Fruit fly (Drosophila melanogaster) whole organism: ENCODE results near the gene CG4686.

Experiments used
- CG8478 ChIP-seq: fragments of >200 bp; optimal IDR thresholded peaks from 2 replicates; lab custom pipeline; 2018; ENCODE audit warnings: inconsistent platforms
- Dll ChIP-seq: fragments of >200 bp; optimal IDR thresholded peaks from 2 replicates; lab custom pipeline; 2017
- EcR ChIP-seq, 2 experiments: fragments of >200 bp; optimal IDR thresholded peaks; 2 replicates each; lab custom pipeline; 2017; ENCODE audit warnings: missing biosample characterization in 2 of 2, missing genetic modification characterization in 2 of 2, missing genetic modification reagents in 2 of 2
- pan ChIP-seq: fragments of >200 bp; optimal IDR thresholded peaks from 2 replicates; lab custom pipeline; 2017
- psq ChIP-seq: fragments of >200 bp; optimal IDR thresholded peaks from 2 replicates; lab custom pipeline; 2017
- usp ChIP-seq: fragments of >200 bp; optimal IDR thresholded peaks from 2 replicates; lab custom pipeline; 2017; ENCODE audit warnings: missing biosample characterization, missing genetic modification characterization, mixed read lengths

DNA sequence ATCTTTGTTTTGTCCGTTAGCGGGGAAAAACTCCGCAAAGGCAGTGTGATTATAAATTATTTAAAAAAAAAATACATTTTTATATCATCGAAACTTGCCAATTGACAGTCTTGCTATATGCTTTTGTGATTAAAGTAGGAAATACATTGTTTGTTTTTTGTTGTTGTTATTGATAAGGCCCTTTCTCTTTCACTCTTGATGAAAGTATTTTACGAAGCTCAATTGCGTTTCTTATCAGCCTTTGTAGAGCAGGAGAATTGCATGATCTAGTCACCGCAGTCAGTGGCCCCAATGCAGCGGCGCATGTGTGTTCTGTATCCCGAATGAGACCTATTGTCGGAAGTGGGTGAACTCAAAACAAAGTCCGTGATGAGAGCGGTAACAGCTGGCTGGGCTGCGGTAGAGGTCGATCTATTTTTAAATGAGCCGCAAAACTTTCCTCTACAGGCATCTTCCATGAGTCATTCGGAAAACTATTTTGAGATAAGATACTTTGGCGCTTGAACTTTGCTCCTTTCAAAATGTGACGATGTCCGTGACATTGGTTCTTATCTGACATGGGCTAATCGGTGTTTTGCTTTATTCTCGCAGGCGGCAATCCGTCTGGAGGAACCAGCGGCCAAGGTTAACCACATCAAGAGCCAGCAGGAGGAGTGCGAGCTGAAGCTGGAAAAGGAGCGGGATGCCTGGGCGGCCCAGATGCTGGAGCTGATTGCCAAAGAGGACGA is 46.2 kb downstream of the CG4686 start:
- TF ChIP-seq CG8478 (lab: Kevin White, UChicago) = no peak
- no peak for TF ChIP-seq usp (GFP tag; lab: Kevin White, UChicago)
- no peak for TF ChIP-seq psq (lab: Kevin White, UChicago)
- TF ChIP-seq Dll (lab: Kevin White, UChicago) = no peak
- TF ChIP-seq pan = no peak
- TF ChIP-seq EcR (GFP tag; optimal IDR thresholded peaks at IDR 0.05; lab: Kevin White, UChicago) = no peak
